Worm (Caenorhabditis elegans) whole organism, L3 larva: ENCODE results near the gene dmd-10.

ENCODE experiments used
- ama-1 ChIP-seq: fragments of 150-350 bp; optimal IDR thresholded peaks from 2 replicates; lab custom pipeline; 2018
- fos-1 ChIP-seq: fragments of 150-350 bp; optimal IDR thresholded peaks from 2 replicates; lab custom pipeline; 2014; ENCODE audit warnings: missing biosample characterization, missing genetic modification characterization
- hmg-11 ChIP-seq: sonication (generic microtip); optimal IDR thresholded peaks from 2 replicates; lab custom pipeline; 2016; ENCODE audit warnings: missing genetic modification characterization, missing compliant biosample characterization
- mdl-1 ChIP-seq: fragments of 150-350 bp; optimal IDR thresholded peaks from 2 replicates; lab custom pipeline; 2014; ENCODE audit warnings: missing biosample characterization, missing genetic modification characterization
- nhr-25 ChIP-seq: sonication (generic microtip); optimal IDR thresholded peaks from 2 replicates; lab custom pipeline; 2017; ENCODE audit warnings: missing biosample characterization, missing genetic modification characterization
- unc-62 ChIP-seq: fragments of 150-350 bp; sonication (generic microtip); optimal IDR thresholded peaks from 4 replicates; lab custom pipeline; 2014; ENCODE audit warnings: missing biosample characterization, missing genetic modification reagents, missing genetic modification characterization
- ztf-4 ChIP-seq: fragments of 150-350 bp; optimal IDR thresholded peaks from 2 replicates; lab custom pipeline; 2014; ENCODE audit warnings: missing biosample characterization, missing genetic modification characterization

- no peak for TF ChIP-seq ama-1
- TF ChIP-seq nhr-25 (tag; lab: Kevin White, UChicago) = no peak
- TF ChIP-seq mdl-1 (tag; lab: Kevin White, UChicago) = no peak
- no peak for TF ChIP-seq unc-62 (GFP tag; lab: Kevin White, UChicago)
- TF ChIP-seq fos-1 (tag; lab: Kevin White, UChicago) = no peak
- no peak for TF ChIP-seq hmg-11 (tag; lab: Kevin White, UChicago)
- TF ChIP-seq ztf-4 = no peak
Measured at ce11 chrV:13176814-13177213, 59.6 kb downstream of the dmd-10 start.
